Fruit fly (Drosophila melanogaster) whole organism, embryonic: ENCODE results near the gene Obp28a.

Experiments used
- Bgb ChIP-seq: fragments of 200-800 bp; sonication (Bioruptor generic); IDR thresholded peaks from 2 replicates; pipeline ENCODE4 v1.3.6; 2022; ENCODE audit warnings: missing biosample characterization, missing genetic modification characterization; ENCODE audit not compliant: partially characterized antibody
- CG10274 ChIP-seq: fragments of 200-800 bp; sonication (Bioruptor generic); optimal IDR thresholded peaks from 3 replicates; lab custom pipeline; 2017; ENCODE audit warnings: missing biosample characterization, mild to moderate bottlenecking, missing genetic modification characterization
- CG10959 ChIP-seq: fragments of 200-800 bp; sonication (Bioruptor generic); IDR thresholded peaks from 2 replicates; pipeline ENCODE4 v1.3.6; 2022; ENCODE audit warnings: missing biosample characterization, missing genetic modification characterization
- CG13775 ChIP-seq: fragments of 200-800 bp; sonication (Bioruptor generic); optimal IDR thresholded peaks from 3 replicates; lab custom pipeline; 2017; ENCODE audit warnings: missing biosample characterization, mild to moderate bottlenecking, missing genetic modification characterization
- CG14441 ChIP-seq: fragments of 200-800 bp; sonication (Bioruptor generic); IDR thresholded peaks from 2 replicates; pipeline ENCODE4 v1.3.6; 2022; ENCODE audit warnings: missing biosample characterization, missing genetic modification characterization
- CG15269 ChIP-seq: fragments of 200-800 bp; sonication (Bioruptor generic); optimal IDR thresholded peaks from 2 replicates; lab custom pipeline; 2018; ENCODE audit warnings: missing biosample characterization, mild to moderate bottlenecking, missing genetic modification characterization, moderate library complexity
- CG18764 ChIP-seq: fragments of 200-800 bp; sonication (Bioruptor generic); optimal IDR thresholded peaks from 3 replicates; lab custom pipeline; 2016; ENCODE audit warnings: missing biosample characterization, missing genetic modification characterization
- CG2678 ChIP-seq: fragments of 200-800 bp; sonication (Bioruptor generic); optimal IDR thresholded peaks from 3 replicates; lab custom pipeline; 2019; ENCODE audit warnings: missing biosample characterization, mild to moderate bottlenecking, missing genetic modification characterization, moderate library complexity
- CG3065 ChIP-seq: fragments of 200-800 bp; sonication (Bioruptor generic); optimal IDR thresholded peaks from 2 replicates; lab custom pipeline; 2016; ENCODE audit warnings: missing biosample characterization, missing genetic modification characterization
- CG33557 ChIP-seq: fragments of 200-800 bp; sonication (Bioruptor generic); optimal IDR thresholded peaks from 2 replicates; lab custom pipeline; 2019; ENCODE audit warnings: missing biosample characterization, mild to moderate bottlenecking, missing genetic modification characterization, moderate library complexity
- CG42726 ChIP-seq: fragments of 200-800 bp; sonication (Bioruptor generic); IDR thresholded peaks from 2 replicates; pipeline ENCODE4 v1.3.6; 2022; ENCODE audit warnings: missing biosample characterization, missing genetic modification characterization; ENCODE audit not compliant: partially characterized antibody
- CG4282 ChIP-seq: fragments of 200-800 bp; sonication (Bioruptor generic); optimal IDR thresholded peaks from 2 replicates; lab custom pipeline; 2016; ENCODE audit warnings: missing biosample characterization, missing genetic modification characterization
- CG4820 ChIP-seq: fragments of 200-800 bp; sonication (Bioruptor generic); optimal IDR thresholded peaks from 3 replicates; lab custom pipeline; 2016; ENCODE audit warnings: missing biosample characterization, missing genetic modification characterization
- CG6654 ChIP-seq: fragments of 200-800 bp; sonication (Bioruptor generic); optimal IDR thresholded peaks from 2 replicates; lab custom pipeline; 2017; ENCODE audit warnings: missing biosample characterization, mild to moderate bottlenecking, missing genetic modification characterization
- CG9727 ChIP-seq: fragments of 200-800 bp; sonication (Bioruptor generic); optimal IDR thresholded peaks from 3 replicates; lab custom pipeline; 2017; ENCODE audit warnings: missing biosample characterization, mild to moderate bottlenecking, missing genetic modification characterization
- D19A ChIP-seq: fragments of 200-800 bp; optimal IDR thresholded peaks from 3 replicates; lab custom pipeline; 2019; ENCODE audit warnings: missing biosample characterization, mild to moderate bottlenecking, missing genetic modification characterization, moderate library complexity
- Dref ChIP-seq: fragments of 200-800 bp; sonication (Bioruptor generic); IDR thresholded peaks from 2 replicates; pipeline ENCODE4 v1.3.6; 2022; ENCODE audit warnings: missing biosample characterization, missing genetic modification characterization
- Drgx ChIP-seq: fragments of 200-800 bp; sonication (Bioruptor generic); IDR thresholded peaks from 2 replicates; pipeline ENCODE4 v1.3.6; 2022; ENCODE audit warnings: missing biosample characterization, missing genetic modification characterization
- HLH4C ChIP-seq: fragments of 200-800 bp; sonication (Bioruptor generic); IDR thresholded peaks from 3 replicates; pipeline ENCODE4 v1.3.6; 2022; ENCODE audit warnings: missing biosample characterization, missing genetic modification characterization; ENCODE audit not compliant: partially characterized antibody
- Med ChIP-seq: fragments of 200-800 bp; sonication (Bioruptor generic); peaks from one replicate; lab custom pipeline; 2016; ENCODE audit warnings: missing biosample characterization, missing genetic modification characterization, mild to moderate bottlenecking, inconsistent platforms, moderate library complexity
- Pdp1 ChIP-seq, 2 experiments: fragments of 200-800 bp; sonication (Bioruptor generic); optimal IDR thresholded peaks; 3 replicates each; lab custom pipeline; 2016; ENCODE audit warnings: missing biosample characterization in 2 of 2, missing genetic modification characterization in 2 of 2, mild to moderate bottlenecking in 1 of 2, moderate library complexity in 1 of 2
- Ptx1 ChIP-seq: fragments of 200-800 bp; sonication (Bioruptor generic); IDR thresholded peaks from 2 replicates; pipeline ENCODE4 v1.3.6; 2022; ENCODE audit warnings: missing biosample characterization, missing genetic modification characterization
- abd-A ChIP-seq: fragments of 200-800 bp; sonication (Bioruptor generic); optimal IDR thresholded peaks from 3 replicates; lab custom pipeline; 2019; ENCODE audit warnings: missing biosample characterization, mild to moderate bottlenecking, missing genetic modification characterization, moderate library complexity
- ara ChIP-seq: fragments of 200-800 bp; sonication (Bioruptor generic); IDR thresholded peaks from 2 replicates; pipeline ENCODE4 v1.3.6; 2022; ENCODE audit warnings: missing biosample characterization, missing genetic modification characterization
- bcd ChIP-seq: fragments of 200-800 bp; sonication (Bioruptor generic); optimal IDR thresholded peaks from 2 replicates; lab custom pipeline; 2017; ENCODE audit warnings: missing biosample characterization, mild to moderate bottlenecking, missing genetic modification characterization
- cad ChIP-seq: fragments of >200 bp; optimal IDR thresholded peaks from 2 replicates; lab custom pipeline; 2017; ENCODE audit warnings: missing biosample characterization, missing genetic modification characterization
- chinmo ChIP-seq: fragments of 200-800 bp; sonication (Bioruptor generic); IDR thresholded peaks from 4 replicates; pipeline ENCODE4 v1.3.6; 2022; ENCODE audit warnings: missing biosample characterization, missing genetic modification characterization; ENCODE audit not compliant: partially characterized antibody
- chm ChIP-seq: fragments of 200-800 bp; sonication (Bioruptor generic); IDR thresholded peaks from 2 replicates; pipeline ENCODE4 v1.3.6; 2022; ENCODE audit warnings: missing biosample characterization, missing genetic modification characterization
- exex ChIP-seq: fragments of 200-800 bp; sonication (Bioruptor generic); optimal IDR thresholded peaks from 4 replicates; lab custom pipeline; 2018; ENCODE audit warnings: missing biosample characterization, mild to moderate bottlenecking, missing genetic modification characterization, moderate library complexity
- gem ChIP-seq: fragments of 200-800 bp; sonication (Bioruptor generic); optimal IDR thresholded peaks from 2 replicates; lab custom pipeline; 2019; ENCODE audit warnings: missing biosample characterization, mild to moderate bottlenecking, missing genetic modification characterization, moderate library complexity
- hkb ChIP-seq, 2 experiments: fragments of 200-800 bp in 1 of 2; fragments of >200 bp in 1 of 2; sonication (Bioruptor generic) in 1 of 2; IDR thresholded peaks in 1 of 2; optimal IDR thresholded peaks in 1 of 2; 2 replicates each; pipeline versions ENCODE4 v1.3.6 to Lab custom; 2017 to 2022; ENCODE audit warnings: missing biosample characterization in 1 of 2, missing genetic modification characterization in 1 of 2
- jumu ChIP-seq: fragments of 200-800 bp; sonication (Bioruptor generic); optimal IDR thresholded peaks from 3 replicates; lab custom pipeline; 2016; ENCODE audit warnings: missing biosample characterization, missing genetic modification characterization
- sens ChIP-seq: fragments of 200-800 bp; sonication (Bioruptor generic); peaks from one replicate; lab custom pipeline; 2016; ENCODE audit warnings: missing biosample characterization, missing genetic modification characterization
- sug ChIP-seq: fragments of 200-800 bp; optimal IDR thresholded peaks from 2 replicates; lab custom pipeline; 2019; ENCODE audit warnings: missing biosample characterization, mild to moderate bottlenecking, missing genetic modification characterization, moderate library complexity
- tll ChIP-seq, 2 experiments: fragments of 200-800 bp in 1 of 2; fragments of >200 bp in 1 of 2; sonication (Bioruptor generic) in 1 of 2; optimal IDR thresholded peaks; 2 replicates each; lab custom pipeline; 2017 to 2019; ENCODE audit warnings: missing biosample characterization in 2 of 2, missing genetic modification characterization in 2 of 2, mild to moderate bottlenecking in 1 of 2, moderate library complexity in 1 of 2
- twi ChIP-seq: fragments of 200-800 bp; optimal IDR thresholded peaks from 2 replicates; lab custom pipeline; 2019; ENCODE audit warnings: missing biosample characterization, mild to moderate bottlenecking, missing genetic modification characterization, moderate library complexity
- zen ChIP-seq: fragments of 200-800 bp; sonication (Bioruptor generic); optimal IDR thresholded peaks from 3 replicates; lab custom pipeline; 2018; ENCODE audit warnings: missing biosample characterization, mild to moderate bottlenecking, missing genetic modification characterization, moderate library complexity

Gene Obp28a

dm6 chr2L:7522737-7523136 lies 25.6 kb upstream of the Obp28a start (continued):
- TF ChIP-seq exex (tag; lab: Kevin White, UChicago) (no peak), D19A (peak; percentile 80)
- TF ChIP-seq, all 482 proteins: peak for 24

dm6 chr2L:7521627-7522026 lies 24.5 kb upstream of the Obp28a start:
- peak; percentile 88 for TF ChIP-seq CG6654 (GFP tag; lab: Kevin White, UChicago)
- no peak for TF ChIP-seq CG33557 (GFP tag; lab: Kevin White, UChicago)
- no peak for TF ChIP-seq hkb (optimal IDR thresholded peaks at IDR 0.05; lab: Kevin White, UChicago)
- no peak for TF ChIP-seq hkb (GFP tag; IDR thresholded peaks at IDR 0.05; lab: Robert Waterston, UW)
- TF ChIP-seq chinmo (GFP tag; lab: Robert Waterston, UW): 0 out of 4 replicates have a peak, but pooled peaks have one; percentile 10
- peak; percentile 6 for TF ChIP-seq sug
- TF ChIP-seq CG2678 (tag; lab: Kevin White, UChicago): peak; percentile 13
- peak; percentile 62 for TF ChIP-seq sens (GFP tag; lab: Kevin White, UChicago)
- peak in 1 of 2 experiments; percentile 92 for TF ChIP-seq Pdp1 (GFP tag; optimal IDR thresholded peaks at IDR 0.05; lab: Kevin White, UChicago)
- TF ChIP-seq CG9727: no peak
- peak; percentile 32 for TF ChIP-seq CG15269 (tag; lab: Kevin White, UChicago)
- TF ChIP-seq gem (tag; lab: Kevin White, UChicago): peak; percentile 25

dm6 chr2L:7520575-7520974 lies 23.4 kb upstream of the Obp28a start:
- TF ChIP-seq Dref (GFP tag; lab: Robert Waterston, UW) (no peak), ara (GFP tag; lab: Robert Waterston, UW) (0 out of 2 replicates have a peak, but pooled peaks have one; percentile 18), Drgx (GFP tag; lab: Robert Waterston, UW) (peak; percentile 55)

- TF ChIP-seq chm (GFP tag; lab: Robert Waterston, UW): no peak
- no peak for TF ChIP-seq CG18764 (GFP tag; lab: Kevin White, UChicago)
- no peak for TF ChIP-seq CG13775
- no peak for TF ChIP-seq Bgb
- no peak for TF ChIP-seq HLH4C
- TF ChIP-seq bcd (GFP tag; lab: Kevin White, UChicago): no peak
- 0 out of 2 replicates have a peak, but pooled peaks have one; percentile 9 for TF ChIP-seq Drgx (GFP tag; lab: Robert Waterston, UW)
- no peak for TF ChIP-seq CG42726 (GFP tag; lab: Robert Waterston, UW)
- TF ChIP-seq tll (GFP tag; optimal IDR thresholded peaks at IDR 0.05; lab: Kevin White, UChicago): peak in 1 of 2 experiments; percentile 98
- TF ChIP-seq zen (tag; lab: Kevin White, UChicago): peak; percentile 96
- TF ChIP-seq CG3065 (GFP tag; lab: Kevin White, UChicago): peak; percentile 52
- TF ChIP-seq Ptx1: no peak
- TF ChIP-seq jumu (GFP tag; lab: Kevin White, UChicago): no peak
- peak; percentile 64 for TF ChIP-seq twi (tag; lab: Kevin White, UChicago)
- no peak for TF ChIP-seq CG4282 (GFP tag; lab: Kevin White, UChicago)
- no peak for TF ChIP-seq CG14441 (GFP tag; lab: Robert Waterston, UW)
- TF ChIP-seq cad (GFP tag; lab: Kevin White, UChicago): peak; percentile 59
- no peak for TF ChIP-seq CG10959
- no peak for TF ChIP-seq CG10274 (GFP tag; lab: Kevin White, UChicago)
- peak; percentile 11 for TF ChIP-seq Med (GFP tag; lab: Kevin White, UChicago)
- TF ChIP-seq CG4820: no peak
- no peak for TF ChIP-seq abd-A (tag; lab: Kevin White, UChicago)
Measured at dm6 chr2L:7519580-7520174, 22.5 kb upstream of the Obp28a start.
